Fruit fly (Drosophila melanogaster) whole organism, embryonic: ENCODE data around the gene CG42465.

ENCODE experiments used
- ATbp ChIP-seq: fragments of 200-800 bp; sonication (Bioruptor generic); optimal IDR thresholded peaks from 2 replicates; lab custom pipeline; 2017; ENCODE audit warnings: missing biosample characterization, mild to moderate bottlenecking, missing genetic modification characterization, missing genetic modification reagents
- Bdp1 ChIP-seq: fragments of 200-800 bp; sonication (Bioruptor generic); optimal IDR thresholded peaks from 3 replicates; lab custom pipeline; 2016; ENCODE audit warnings: missing biosample characterization, missing genetic modification characterization
- Bteb2 ChIP-seq: fragments of 200-800 bp; sonication (Bioruptor generic); optimal IDR thresholded peaks from 2 replicates; lab custom pipeline; 2016; ENCODE audit warnings: missing biosample characterization, missing genetic modification characterization
- CG11398 ChIP-seq: fragments of 200-800 bp; sonication (Bioruptor generic); optimal IDR thresholded peaks from 2 replicates; lab custom pipeline; 2016; ENCODE audit warnings: missing biosample characterization, missing genetic modification characterization
- CG11456 ChIP-seq: fragments of 200-800 bp; sonication (Bioruptor generic); IDR thresholded peaks from 3 replicates; pipeline ENCODE4 v1.3.6; 2022; ENCODE audit warnings: missing biosample characterization, missing genetic modification characterization
- CG12104 ChIP-seq: fragments of 200-800 bp; sonication (Bioruptor generic); optimal IDR thresholded peaks from 3 replicates; lab custom pipeline; 2016; ENCODE audit warnings: missing biosample characterization, missing genetic modification characterization
- CG12942 ChIP-seq: fragments of 200-800 bp; sonication (Bioruptor generic); optimal IDR thresholded peaks from 3 replicates; lab custom pipeline; 2016; ENCODE audit warnings: missing biosample characterization, missing genetic modification characterization
- CG15514 ChIP-seq: fragments of 200-800 bp; sonication (Bioruptor generic); optimal IDR thresholded peaks from 3 replicates; lab custom pipeline; 2017; ENCODE audit warnings: missing biosample characterization, missing genetic modification characterization, mild to moderate bottlenecking, moderate library complexity, missing genetic modification reagents
- CG17385 ChIP-seq: fragments of 200-800 bp; sonication (Bioruptor generic); optimal IDR thresholded peaks from 3 replicates; lab custom pipeline; 2018; ENCODE audit warnings: missing biosample characterization, mild to moderate bottlenecking, missing genetic modification characterization
- CG33213 ChIP-seq: fragments of 200-800 bp; sonication (Bioruptor generic); optimal IDR thresholded peaks from 3 replicates; lab custom pipeline; 2016; ENCODE audit warnings: missing biosample characterization, missing genetic modification characterization
- CG3838 ChIP-seq: fragments of 200-800 bp; sonication (Bioruptor generic); optimal IDR thresholded peaks from 3 replicates; lab custom pipeline; 2016; ENCODE audit warnings: missing biosample characterization, missing genetic modification characterization
- CG6683 ChIP-seq: fragments of 200-800 bp; sonication (Bioruptor generic); optimal IDR thresholded peaks from 2 replicates; lab custom pipeline; 2017; ENCODE audit warnings: missing biosample characterization, mild to moderate bottlenecking, missing genetic modification characterization, missing genetic modification reagents
- CG8290 ChIP-seq, 3 experiments: fragments of 200-800 bp; sonication (Bioruptor generic); optimal IDR thresholded peaks; 2 replicates each; lab custom pipeline; 2016 to 2019; ENCODE audit warnings: missing biosample characterization in 3 of 3, missing genetic modification characterization in 3 of 3, mild to moderate bottlenecking in 2 of 3, moderate library complexity in 1 of 3
- CG8359 ChIP-seq: fragments of 200-800 bp; sonication (Bioruptor generic); optimal IDR thresholded peaks from 2 replicates; lab custom pipeline; 2017; ENCODE audit warnings: missing biosample characterization, mild to moderate bottlenecking, missing genetic modification characterization, borderline replicate concordance
- Dref ChIP-seq: fragments of 200-800 bp; sonication (Bioruptor generic); IDR thresholded peaks from 2 replicates; pipeline ENCODE4 v1.3.6; 2022; ENCODE audit warnings: missing biosample characterization, missing genetic modification characterization
- Gsc ChIP-seq: fragments of 200-800 bp; sonication (Bioruptor generic); IDR thresholded peaks from 2 replicates; pipeline ENCODE4 v1.3.6; 2022; ENCODE audit warnings: missing biosample characterization, missing genetic modification characterization
- Hmx ChIP-seq: fragments of 200-800 bp; sonication (Bioruptor generic); optimal IDR thresholded peaks from 2 replicates; lab custom pipeline; 2016; ENCODE audit warnings: missing biosample characterization, missing genetic modification characterization
- MESR4 ChIP-seq: fragments of 200-800 bp; sonication (Bioruptor generic); optimal IDR thresholded peaks from 2 replicates; lab custom pipeline; 2018; ENCODE audit warnings: missing biosample characterization, mild to moderate bottlenecking, missing genetic modification characterization, moderate library complexity
- Meics ChIP-seq: fragments of 200-800 bp; sonication (Bioruptor generic); optimal IDR thresholded peaks from 2 replicates; lab custom pipeline; 2017; ENCODE audit warnings: missing biosample characterization, mild to moderate bottlenecking, missing genetic modification characterization
- Nf-YC ChIP-seq: fragments of 200-800 bp; optimal IDR thresholded peaks from 3 replicates; lab custom pipeline; 2019; ENCODE audit warnings: missing biosample characterization, mild to moderate bottlenecking, missing genetic modification characterization, moderate library complexity
- Oaz ChIP-seq: fragments of 200-800 bp; sonication (Bioruptor generic); IDR thresholded peaks from 2 replicates; pipeline ENCODE4 v1.3.6; 2022; ENCODE audit warnings: missing biosample characterization, missing genetic modification characterization
- Sox100B ChIP-seq: fragments of 200-800 bp; sonication (Bioruptor generic); optimal IDR thresholded peaks from 3 replicates; lab custom pipeline; 2018; ENCODE audit warnings: missing biosample characterization, mild to moderate bottlenecking, missing genetic modification characterization
- Sox102F ChIP-seq: fragments of 200-800 bp; sonication (Bioruptor generic); optimal IDR thresholded peaks from 2 replicates; lab custom pipeline; 2018; ENCODE audit warnings: missing biosample characterization, mild to moderate bottlenecking, missing genetic modification characterization, moderate library complexity
- Tbp ChIP-seq: fragments of >200 bp; optimal IDR thresholded peaks from 2 replicates; lab custom pipeline; 2018; ENCODE audit warnings: missing biosample characterization, missing genetic modification characterization
- ac ChIP-seq: fragments of 200-800 bp; sonication (Bioruptor generic); optimal IDR thresholded peaks from 3 replicates; lab custom pipeline; 2017; ENCODE audit warnings: missing biosample characterization, mild to moderate bottlenecking, missing genetic modification characterization
- bbx ChIP-seq: fragments of 200-800 bp; sonication (Bioruptor generic); IDR thresholded peaks from 2 replicates; pipeline ENCODE4 v1.3.6; 2022; ENCODE audit warnings: missing biosample characterization, missing genetic modification characterization; ENCODE audit not compliant: partially characterized antibody
- bsh ChIP-seq, 2 experiments: fragments of 200-800 bp; sonication (Bioruptor generic); optimal IDR thresholded peaks; 2 replicates each; lab custom pipeline; 2017 to 2018; ENCODE audit warnings: mild to moderate bottlenecking in 2 of 2, missing biosample characterization in 2 of 2, missing genetic modification characterization in 2 of 2, moderate library complexity in 1 of 2
- cad ChIP-seq: fragments of >200 bp; optimal IDR thresholded peaks from 2 replicates; lab custom pipeline; 2017; ENCODE audit warnings: missing biosample characterization, missing genetic modification characterization
- corto ChIP-seq: fragments of 200-800 bp; sonication (Bioruptor generic); optimal IDR thresholded peaks from 2 replicates; lab custom pipeline; 2016; ENCODE audit warnings: missing biosample characterization, mild to moderate bottlenecking, missing genetic modification characterization, moderate library complexity
- danr ChIP-seq: fragments of 200-800 bp; sonication (Bioruptor generic); IDR thresholded peaks from 2 replicates; pipeline ENCODE4 v1.3.6; 2022; ENCODE audit warnings: missing biosample characterization, missing genetic modification characterization
- eve ChIP-seq, 2 experiments: fragments of >200 bp; optimal IDR thresholded peaks; 2 replicates each; lab custom pipeline; 2017; ENCODE audit warnings: missing biosample characterization in 2 of 2, missing genetic modification characterization in 2 of 2
- fd3F ChIP-seq: fragments of 200-800 bp; sonication (Bioruptor generic); optimal IDR thresholded peaks from 2 replicates; lab custom pipeline; 2018; ENCODE audit warnings: missing biosample characterization, mild to moderate bottlenecking, missing genetic modification characterization, moderate library complexity
- gsb ChIP-seq: fragments of 200-800 bp; sonication (Bioruptor generic); IDR thresholded peaks from 2 replicates; pipeline ENCODE4 v1.3.6; 2022; ENCODE audit warnings: missing biosample characterization, missing genetic modification characterization
- hbn ChIP-seq: fragments of 200-800 bp; sonication (Bioruptor generic); IDR thresholded peaks from 2 replicates; pipeline ENCODE4 v1.3.6; 2022; ENCODE audit warnings: missing biosample characterization, missing genetic modification characterization; ENCODE audit not compliant: partially characterized antibody
- insv ChIP-seq, 2 experiments: fragments of 200-800 bp; sonication (Bioruptor generic); optimal IDR thresholded peaks; 3 replicates each; lab custom pipeline; 2016 to 2018; ENCODE audit warnings: missing biosample characterization in 2 of 2, missing genetic modification characterization in 2 of 2
- ken ChIP-seq: fragments of 200-800 bp; sonication (Bioruptor generic); IDR thresholded peaks from 3 replicates; pipeline ENCODE4 v1.3.6; 2022; ENCODE audit warnings: missing biosample characterization, missing genetic modification characterization
- lilli ChIP-seq: fragments of 200-800 bp; sonication (Bioruptor generic); optimal IDR thresholded peaks from 3 replicates; lab custom pipeline; 2016; ENCODE audit warnings: missing biosample characterization, missing genetic modification characterization
- nerfin-1 ChIP-seq: fragments of 200-800 bp; sonication (Bioruptor generic); optimal IDR thresholded peaks from 3 replicates; lab custom pipeline; 2019; ENCODE audit warnings: missing biosample characterization, mild to moderate bottlenecking, missing genetic modification characterization, moderate library complexity
- nmo ChIP-seq: fragments of 200-800 bp; sonication (Bioruptor generic); optimal IDR thresholded peaks from 2 replicates; lab custom pipeline; 2018; ENCODE audit warnings: missing biosample characterization, mild to moderate bottlenecking, missing genetic modification characterization, moderate library complexity
- nom ChIP-seq: fragments of 200-800 bp; sonication (Bioruptor generic); optimal IDR thresholded peaks from 2 replicates; lab custom pipeline; 2017; ENCODE audit warnings: missing biosample characterization, missing genetic modification characterization, mild to moderate bottlenecking, moderate library complexity, missing genetic modification reagents
- onecut ChIP-seq: fragments of 200-800 bp; sonication (Bioruptor generic); IDR thresholded peaks from 2 replicates; pipeline ENCODE4 v1.3.6; 2022; ENCODE audit warnings: missing biosample characterization, missing genetic modification characterization
- p53 ChIP-seq: fragments of 200-800 bp; sonication (Bioruptor generic); optimal IDR thresholded peaks from 2 replicates; lab custom pipeline; 2016; ENCODE audit warnings: missing biosample characterization, missing genetic modification characterization
- pnt ChIP-seq: fragments of 200-800 bp; sonication (Bioruptor generic); optimal IDR thresholded peaks from 3 replicates; lab custom pipeline; 2016; ENCODE audit warnings: missing biosample characterization, missing genetic modification characterization
- ro ChIP-seq: fragments of 200-800 bp; sonication (Bioruptor generic); IDR thresholded peaks from 2 replicates; pipeline ENCODE4 v1.3.6; 2022; ENCODE audit warnings: missing biosample characterization, missing genetic modification characterization
- sc ChIP-seq, 3 experiments: fragments of >200 bp in 2 of 3; fragments of 200-800 bp in 1 of 3; sonication (Bioruptor generic) in 1 of 3; optimal IDR thresholded peaks; 2 replicates in 2 of 3; 3 replicates in 1 of 3; lab custom pipeline; 2017; ENCODE audit warnings: mild to moderate bottlenecking in 1 of 3, missing biosample characterization in 1 of 3, missing genetic modification characterization in 1 of 3, missing genetic modification reagents in 1 of 3
- sna ChIP-seq: fragments of 200-800 bp; sonication (Bioruptor generic); IDR thresholded peaks from 2 replicates; pipeline ENCODE4 v1.3.6; 2022; ENCODE audit warnings: missing biosample characterization, missing genetic modification characterization; ENCODE audit not compliant: partially characterized antibody
- so ChIP-seq: fragments of 200-800 bp; sonication (Bioruptor generic); IDR thresholded peaks from 3 replicates; pipeline ENCODE4 v1.3.6; 2022; ENCODE audit warnings: missing biosample characterization, missing genetic modification characterization
- unpg ChIP-seq: fragments of 200-800 bp; sonication (Bioruptor generic); optimal IDR thresholded peaks from 3 replicates; lab custom pipeline; 2018; ENCODE audit warnings: missing biosample characterization, mild to moderate bottlenecking, missing genetic modification characterization, moderate library complexity
- wdn ChIP-seq: fragments of 200-800 bp; sonication (Bioruptor generic); IDR thresholded peaks from 2 replicates; pipeline ENCODE4 v1.3.6; 2022; ENCODE audit warnings: missing biosample characterization, missing genetic modification characterization

Gene CG42465

DNA sequence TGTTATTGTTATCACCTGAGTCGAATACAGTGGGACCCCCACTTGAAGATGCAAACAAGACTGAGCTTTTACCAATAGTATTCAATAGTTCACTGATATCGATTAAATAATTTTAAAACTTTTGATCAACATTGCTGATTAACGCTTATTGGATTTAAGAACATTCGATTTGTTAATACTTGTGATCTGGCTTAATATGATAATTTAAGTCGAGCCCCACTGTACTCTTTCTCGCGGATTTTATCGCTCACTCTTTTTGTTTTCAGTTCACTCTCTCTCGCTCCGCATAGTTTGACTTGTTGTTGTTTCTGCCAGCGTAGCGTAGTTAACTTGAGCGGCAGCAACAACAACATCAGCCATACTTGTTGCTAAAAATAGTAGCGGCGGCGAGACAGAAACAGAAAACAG lies 44.3 kb upstream of the CG42465 start (continued):
- TF ChIP-seq Nf-YC (tag; lab: Kevin White, UChicago) (peak; percentile 92), Tbp (GFP tag; lab: Kevin White, UChicago) (no peak), CG12104 (GFP tag; lab: Kevin White, UChicago) (peak; percentile 96), insv (GFP tag; optimal IDR thresholded peaks at IDR 0.05; lab: Kevin White, UChicago) (peak; percentile 29 to 83), fd3F (GFP tag; lab: Kevin White, UChicago) (peak; percentile 96), sc (optimal IDR thresholded peaks at IDR 0.05; lab: Kevin White, UChicago) (no peak), sc (GFP tag; optimal IDR thresholded peaks at IDR 0.05; lab: Kevin White, UChicago) (peak; percentile 98), bbx (GFP tag; lab: Robert Waterston, UW) (no peak), bsh (GFP tag; optimal IDR thresholded peaks at IDR 0.05; lab: Kevin White, UChicago) (peak; percentile 97 to 99), p53 (peak; percentile 94), ken (GFP tag; lab: Robert Waterston, UW) (peak; percentile 98), CG11398 (peak; percentile 97), Oaz (peak; percentile 95), Sox102F (GFP tag; lab: Kevin White, UChicago) (peak; percentile 99), onecut (GFP tag; lab: Robert Waterston, UW) (peak; percentile 96), hbn (GFP tag; lab: Robert Waterston, UW) (no peak), CG11456 (GFP tag; lab: Robert Waterston, UW) (peak; percentile 97), pnt (GFP tag; lab: Kevin White, UChicago) (peak; percentile 98), ATbp (GFP tag; lab: Kevin White, UChicago) (peak; percentile 99), wdn (GFP tag; lab: Robert Waterston, UW) (peak; percentile 97), CG8290 (GFP tag; optimal IDR thresholded peaks at IDR 0.05; lab: Kevin White, UChicago) (peak; percentile 97), CG8290 (tag; optimal IDR thresholded peaks at IDR 0.05; lab: Kevin White, UChicago) (peak; percentile 88 to 99), CG12942 (GFP tag; lab: Kevin White, UChicago) (peak; percentile 96), lilli (GFP tag; lab: Kevin White, UChicago) (peak; percentile 98), CG17385 (GFP tag; lab: Kevin White, UChicago) (peak; percentile 97), Dref (GFP tag; lab: Robert Waterston, UW) (peak; percentile 38; the same call in 1 of the 2 replicates), cad (no peak), danr (GFP tag; lab: Robert Waterston, UW) (peak; percentile 95), eve (GFP tag; optimal IDR thresholded peaks at IDR 0.05; lab: Kevin White, UChicago) (peak in 1 of 2 experiments; percentile 99), ro (peak; percentile 93), nerfin-1 (tag; lab: Kevin White, UChicago) (peak; percentile 98), Bteb2 (GFP tag; lab: Kevin White, UChicago) (peak; percentile 97), CG3838 (GFP tag; lab: Kevin White, UChicago) (peak; percentile 88), nmo (GFP tag; lab: Kevin White, UChicago) (peak; percentile 98), nom (peak; percentile 95), Bdp1 (GFP tag; lab: Kevin White, UChicago) (peak; percentile 91), Hmx (GFP tag; lab: Kevin White, UChicago) (peak; percentile 95), Meics (GFP tag; lab: Kevin White, UChicago) (peak; percentile 98), sna (GFP tag; lab: Robert Waterston, UW) (no peak), MESR4 (GFP tag; lab: Kevin White, UChicago) (peak; percentile 74), Sox100B (GFP tag; lab: Kevin White, UChicago) (peak; percentile 98), CG6683 (GFP tag; lab: Kevin White, UChicago) (peak; percentile 96), Gsc (peak; percentile 89; the same call in 1 of the 2 replicates), CG15514 (GFP tag; lab: Kevin White, UChicago) (peak; percentile 94), corto (peak; percentile 98), CG8359 (GFP tag; lab: Kevin White, UChicago) (peak; percentile 95), gsb (GFP tag; lab: Robert Waterston, UW) (peak; percentile 96), unpg (GFP tag; lab: Kevin White, UChicago) (peak; percentile 99), ac (GFP tag; lab: Kevin White, UChicago) (peak; percentile 97), CG33213 (GFP tag; lab: Kevin White, UChicago) (peak; percentile 95), so (GFP tag; lab: Robert Waterston, UW) (peak; percentile 98)
